Worm (Caenorhabditis elegans) whole organism, mixed stage, embryonic: ENCODE results near the gene acdh-6.

Experiments used
- ces-1 ChIP-seq: fragments of 150-350 bp; optimal IDR thresholded peaks from 2 replicates; lab custom pipeline; 2014; ENCODE audit warnings: missing biosample characterization, missing genetic modification reagents, missing genetic modification characterization
- cnd-1 ChIP-seq: fragments of 200-800 bp; sonication (Bioruptor generic); optimal IDR thresholded peaks from 2 replicates; lab custom pipeline; 2018; ENCODE audit warnings: mild to moderate bottlenecking, missing genetic modification characterization, missing compliant biosample characterization
- nhr-12 ChIP-seq: fragments of 150-350 bp; optimal IDR thresholded peaks from 2 replicates; lab custom pipeline; 2014; ENCODE audit warnings: missing biosample characterization, missing genetic modification characterization
- nhr-237 ChIP-seq: fragments of 150-350 bp; optimal IDR thresholded peaks from 2 replicates; lab custom pipeline; 2014; ENCODE audit warnings: missing biosample characterization, missing genetic modification characterization
- nhr-28 ChIP-seq: fragments of 150-350 bp; optimal IDR thresholded peaks from 2 replicates; lab custom pipeline; 2014; ENCODE audit warnings: missing biosample characterization, missing genetic modification characterization
- nhr-76 ChIP-seq: sonication (generic microtip); optimal IDR thresholded peaks from 2 replicates; lab custom pipeline; 2017; ENCODE audit warnings: missing biosample characterization, missing genetic modification characterization
- unc-62 ChIP-seq: fragments of 150-350 bp; optimal IDR thresholded peaks from 2 replicates; lab custom pipeline; 2014; ENCODE audit warnings: missing biosample characterization, missing genetic modification reagents, missing genetic modification characterization
- ztf-11 ChIP-seq: fragments of 150-350 bp; optimal IDR thresholded peaks from 2 replicates; lab custom pipeline; 2014; ENCODE audit warnings: missing biosample characterization, missing genetic modification characterization

DNA sequence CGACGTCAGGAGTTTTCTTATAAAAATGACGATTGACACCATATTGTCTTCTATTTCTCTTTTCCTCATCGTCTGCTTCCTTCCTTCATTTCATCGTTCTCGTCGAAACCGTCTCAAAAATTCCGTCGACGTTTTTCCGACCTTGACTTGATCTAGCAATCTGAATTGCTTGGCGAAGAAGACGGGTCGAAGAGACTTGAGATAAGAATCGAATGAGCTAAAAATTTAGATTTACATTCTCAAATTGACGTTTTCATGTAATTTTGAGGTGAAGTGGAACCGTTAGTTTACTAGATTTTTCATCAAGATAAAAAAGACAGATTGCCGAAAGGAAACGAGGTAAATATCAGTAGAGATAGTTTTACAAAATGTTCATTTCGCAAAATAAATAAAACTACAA lies 16.6 kb downstream of the acdh-6 start:
- TF ChIP-seq nhr-237 (no peak), unc-62 (GFP tag; lab: Kevin White, UChicago) (no peak), nhr-76 (tag; lab: Kevin White, UChicago) (no peak), ces-1 (GFP tag; lab: Kevin White, UChicago) (no peak), nhr-28 (tag; lab: Kevin White, UChicago) (no peak), ztf-11 (tag; lab: Kevin White, UChicago) (no peak), cnd-1 (tag; lab: Kevin White, UChicago) (no peak), nhr-12 (no peak)
